Fruit fly (Drosophila melanogaster) whole organism, embryonic: Measurements from ENCODE around the gene CG42487.

Experiments used
- Asciz ChIP-seq: fragments of 200-800 bp; sonication (Bioruptor generic); optimal IDR thresholded peaks from 2 replicates; lab custom pipeline; 2017; ENCODE audit warnings: missing biosample characterization, mild to moderate bottlenecking, missing genetic modification characterization, missing genetic modification reagents
- BEAF-32 ChIP-seq: fragments of 200-800 bp; sonication (Bioruptor generic); optimal IDR thresholded peaks from 3 replicates; lab custom pipeline; 2017; ENCODE audit warnings: missing biosample characterization, missing genetic modification characterization, mild to moderate bottlenecking, moderate library complexity, missing genetic modification reagents
- CG10321 ChIP-seq: fragments of 200-800 bp; sonication (Bioruptor generic); IDR thresholded peaks from 2 replicates; pipeline ENCODE4 v1.3.6; 2022; ENCODE audit warnings: missing biosample characterization, missing genetic modification characterization
- CG11085 ChIP-seq: fragments of 200-800 bp; sonication (Bioruptor generic); IDR thresholded peaks from 2 replicates; pipeline ENCODE4 v1.3.6; 2022; ENCODE audit warnings: missing biosample characterization, missing genetic modification characterization
- CG11504 ChIP-seq: fragments of 200-800 bp; sonication (Bioruptor generic); optimal IDR thresholded peaks from 3 replicates; lab custom pipeline; 2019; ENCODE audit warnings: missing biosample characterization, mild to moderate bottlenecking, missing genetic modification characterization, moderate library complexity
- CG13775 ChIP-seq: fragments of 200-800 bp; sonication (Bioruptor generic); optimal IDR thresholded peaks from 3 replicates; lab custom pipeline; 2017; ENCODE audit warnings: missing biosample characterization, mild to moderate bottlenecking, missing genetic modification characterization
- CG18262 ChIP-seq: fragments of 200-800 bp; optimal IDR thresholded peaks from 3 replicates; lab custom pipeline; 2019; ENCODE audit warnings: missing biosample characterization, mild to moderate bottlenecking, missing genetic modification characterization, moderate library complexity
- CG2875 ChIP-seq: fragments of 200-800 bp; sonication (Bioruptor generic); optimal IDR thresholded peaks from 2 replicates; lab custom pipeline; 2017; ENCODE audit warnings: missing biosample characterization, mild to moderate bottlenecking, missing genetic modification characterization, missing genetic modification reagents
- CG3163 ChIP-seq: fragments of 200-800 bp; sonication (Bioruptor generic); optimal IDR thresholded peaks from 3 replicates; lab custom pipeline; 2016; ENCODE audit warnings: missing biosample characterization, missing genetic modification characterization
- CG33213 ChIP-seq: fragments of 200-800 bp; sonication (Bioruptor generic); optimal IDR thresholded peaks from 3 replicates; lab custom pipeline; 2016; ENCODE audit warnings: missing biosample characterization, missing genetic modification characterization
- CG43689 ChIP-seq: fragments of 200-800 bp; sonication (Bioruptor generic); IDR thresholded peaks from 2 replicates; pipeline ENCODE4 v1.3.6; 2022; ENCODE audit warnings: missing biosample characterization, missing genetic modification characterization
- CG6254 ChIP-seq: fragments of 200-800 bp; sonication (Bioruptor generic); optimal IDR thresholded peaks from 3 replicates; lab custom pipeline; 2017; ENCODE audit warnings: mild to moderate bottlenecking, missing biosample characterization, missing genetic modification reagents, missing genetic modification characterization
- CG6654 ChIP-seq: fragments of 200-800 bp; sonication (Bioruptor generic); optimal IDR thresholded peaks from 2 replicates; lab custom pipeline; 2017; ENCODE audit warnings: missing biosample characterization, mild to moderate bottlenecking, missing genetic modification characterization
- CG7357 ChIP-seq: fragments of 200-800 bp; sonication (Bioruptor generic); IDR thresholded peaks from 3 replicates; pipeline ENCODE4 v1.3.6; 2022; ENCODE audit warnings: missing biosample characterization, missing genetic modification characterization
- CG7963 ChIP-seq: fragments of 200-800 bp; sonication (Bioruptor generic); IDR thresholded peaks from 3 replicates; pipeline ENCODE4 v1.3.6; 2022; ENCODE audit warnings: missing biosample characterization, missing genetic modification characterization; ENCODE audit not compliant: partially characterized antibody
- CG8290 ChIP-seq, 3 experiments: fragments of 200-800 bp; sonication (Bioruptor generic); optimal IDR thresholded peaks; 2 replicates each; lab custom pipeline; 2016 to 2019; ENCODE audit warnings: missing biosample characterization in 3 of 3, missing genetic modification characterization in 3 of 3, mild to moderate bottlenecking in 2 of 3, moderate library complexity in 1 of 3
- CG8478 ChIP-seq: fragments of >200 bp; optimal IDR thresholded peaks from 2 replicates; lab custom pipeline; 2018
- Dek ChIP-seq: fragments of 200-800 bp; sonication (Bioruptor generic); optimal IDR thresholded peaks from 3 replicates; lab custom pipeline; 2019; ENCODE audit warnings: missing biosample characterization, mild to moderate bottlenecking, missing genetic modification characterization, moderate library complexity
- Dip3 ChIP-seq: fragments of 200-800 bp; sonication (Bioruptor generic); optimal IDR thresholded peaks from 3 replicates; lab custom pipeline; 2016; ENCODE audit warnings: missing biosample characterization, missing genetic modification characterization
- Hr3 ChIP-seq: fragments of 200-800 bp; sonication (Bioruptor generic); optimal IDR thresholded peaks from 3 replicates; lab custom pipeline; 2016; ENCODE audit warnings: missing biosample characterization, missing genetic modification characterization
- Hr39 ChIP-seq: fragments of >200 bp; optimal IDR thresholded peaks from 2 replicates; lab custom pipeline; 2017
- Kr ChIP-seq: fragments of 200-800 bp; sonication (Bioruptor generic); optimal IDR thresholded peaks from 2 replicates; lab custom pipeline; 2017; ENCODE audit warnings: missing biosample characterization, mild to moderate bottlenecking, missing genetic modification characterization
- Lpt ChIP-seq: fragments of >200 bp; optimal IDR thresholded peaks from 2 replicates; lab custom pipeline; 2018; ENCODE audit warnings: missing biosample characterization, missing genetic modification characterization
- Mrtf ChIP-seq: fragments of 200-800 bp; sonication (Bioruptor generic); IDR thresholded peaks from 3 replicates; pipeline ENCODE4 v1.3.6; 2022; ENCODE audit warnings: missing biosample characterization, missing genetic modification characterization
- Pdp1 ChIP-seq, 2 experiments: fragments of 200-800 bp; sonication (Bioruptor generic); optimal IDR thresholded peaks; 3 replicates each; lab custom pipeline; 2016; ENCODE audit warnings: missing biosample characterization in 2 of 2, missing genetic modification characterization in 2 of 2, mild to moderate bottlenecking in 1 of 2, moderate library complexity in 1 of 2
- Poxn ChIP-seq: fragments of 200-800 bp; sonication (Bioruptor generic); IDR thresholded peaks from 2 replicates; pipeline ENCODE4 v1.3.6; 2022; ENCODE audit warnings: missing biosample characterization, missing genetic modification characterization
- ab ChIP-seq: fragments of 200-800 bp; sonication (Bioruptor generic); optimal IDR thresholded peaks from 2 replicates; lab custom pipeline; 2016; ENCODE audit warnings: missing biosample characterization, missing genetic modification characterization
- bowl ChIP-seq: fragments of 200-800 bp; sonication (Bioruptor generic); IDR thresholded peaks from 2 replicates; pipeline ENCODE4 v1.3.6; 2022; ENCODE audit warnings: missing biosample characterization, missing genetic modification characterization
- caup ChIP-seq: fragments of 200-800 bp; sonication (Bioruptor generic); optimal IDR thresholded peaks from 3 replicates; lab custom pipeline; 2017; ENCODE audit warnings: missing biosample characterization, mild to moderate bottlenecking, missing genetic modification characterization, moderate library complexity; ENCODE audit not compliant: severe bottlenecking
- chn ChIP-seq: fragments of 200-800 bp; sonication (Bioruptor generic); optimal IDR thresholded peaks from 2 replicates; lab custom pipeline; 2016; ENCODE audit warnings: missing biosample characterization, missing genetic modification characterization
- crc ChIP-seq: fragments of 200-800 bp; sonication (Bioruptor generic); optimal IDR thresholded peaks from 2 replicates; lab custom pipeline; 2016; ENCODE audit warnings: missing biosample characterization, missing genetic modification characterization
- dati ChIP-seq: fragments of 200-800 bp; sonication (Bioruptor generic); IDR thresholded peaks from 2 replicates; pipeline ENCODE4 v1.3.6; 2022; ENCODE audit warnings: missing biosample characterization, missing genetic modification characterization
- dimm ChIP-seq: fragments of 200-800 bp; sonication (Bioruptor generic); IDR thresholded peaks from 2 replicates; pipeline ENCODE4 v1.3.6; 2022; ENCODE audit warnings: missing biosample characterization, missing genetic modification characterization
- en ChIP-seq: fragments of 200-800 bp; sonication (Bioruptor generic); optimal IDR thresholded peaks from 2 replicates; lab custom pipeline; 2016; ENCODE audit warnings: missing biosample characterization, missing genetic modification characterization
- gsb ChIP-seq: fragments of 200-800 bp; sonication (Bioruptor generic); IDR thresholded peaks from 2 replicates; pipeline ENCODE4 v1.3.6; 2022; ENCODE audit warnings: missing biosample characterization, missing genetic modification characterization
- ham ChIP-seq: fragments of 200-800 bp; sonication (Bioruptor generic); IDR thresholded peaks from 2 replicates; pipeline ENCODE4 v1.3.6; 2022; ENCODE audit warnings: missing biosample characterization, missing genetic modification characterization
- ind ChIP-seq: fragments of 200-800 bp; sonication (Bioruptor generic); optimal IDR thresholded peaks from 3 replicates; lab custom pipeline; 2016; ENCODE audit warnings: missing biosample characterization, missing genetic modification characterization
- insv ChIP-seq, 2 experiments: fragments of 200-800 bp; sonication (Bioruptor generic); optimal IDR thresholded peaks; 3 replicates each; lab custom pipeline; 2016 to 2018; ENCODE audit warnings: missing biosample characterization in 2 of 2, missing genetic modification characterization in 2 of 2
- lab ChIP-seq: fragments of 200-800 bp; sonication (Bioruptor generic); optimal IDR thresholded peaks from 3 replicates; lab custom pipeline; 2017; ENCODE audit warnings: missing biosample characterization, missing genetic modification characterization, mild to moderate bottlenecking, moderate library complexity, missing genetic modification reagents
- lola ChIP-seq, 3 experiments: fragments of >200 bp in 2 of 3; fragments of 200-800 bp in 1 of 3; sonication (Bioruptor generic) in 1 of 3; optimal IDR thresholded peaks; 2 replicates each; lab custom pipeline; 2017 to 2019; ENCODE audit warnings: missing biosample characterization in 3 of 3, missing genetic modification characterization in 3 of 3, mild to moderate bottlenecking in 1 of 3, moderate library complexity in 1 of 3
- mirr ChIP-seq: fragments of 200-800 bp; sonication (Bioruptor generic); optimal IDR thresholded peaks from 3 replicates; lab custom pipeline; 2018; ENCODE audit warnings: missing biosample characterization, mild to moderate bottlenecking, missing genetic modification characterization
- nerfin-1 ChIP-seq: fragments of 200-800 bp; sonication (Bioruptor generic); optimal IDR thresholded peaks from 3 replicates; lab custom pipeline; 2019; ENCODE audit warnings: missing biosample characterization, mild to moderate bottlenecking, missing genetic modification characterization, moderate library complexity
- pan ChIP-seq, 4 experiments: fragments of >200 bp in 3 of 4; fragments of 200-800 bp in 1 of 4; sonication (Bioruptor generic) in 1 of 4; optimal IDR thresholded peaks in 3 of 4; IDR thresholded peaks in 1 of 4; 2 replicates each; pipeline versions ENCODE4 v1.3.6 to Lab custom; 2017 to 2022; ENCODE audit warnings: missing biosample characterization in 2 of 4, missing genetic modification characterization in 2 of 4, mixed read lengths in 1 of 4
- pzg ChIP-seq: fragments of 200-800 bp; sonication (Bioruptor generic); optimal IDR thresholded peaks from 3 replicates; lab custom pipeline; 2018; ENCODE audit warnings: missing biosample characterization, mild to moderate bottlenecking, missing genetic modification characterization, moderate library complexity
- rib ChIP-seq: fragments of 200-800 bp; sonication (Bioruptor generic); IDR thresholded peaks from 2 replicates; pipeline ENCODE4 v1.3.6; 2022; ENCODE audit warnings: missing biosample characterization, missing genetic modification characterization
- sc ChIP-seq, 3 experiments: fragments of >200 bp in 2 of 3; fragments of 200-800 bp in 1 of 3; sonication (Bioruptor generic) in 1 of 3; optimal IDR thresholded peaks; 2 replicates in 2 of 3; 3 replicates in 1 of 3; lab custom pipeline; 2017; ENCODE audit warnings: mild to moderate bottlenecking in 1 of 3, missing biosample characterization in 1 of 3, missing genetic modification characterization in 1 of 3, missing genetic modification reagents in 1 of 3
- sd ChIP-seq: fragments of 200-800 bp; sonication (Bioruptor generic); optimal IDR thresholded peaks from 3 replicates; lab custom pipeline; 2018; ENCODE audit warnings: missing biosample characterization, mild to moderate bottlenecking, missing genetic modification characterization, moderate library complexity
- sr ChIP-seq: fragments of 200-800 bp; sonication (Bioruptor generic); IDR thresholded peaks from 3 replicates; pipeline ENCODE4 v1.3.6; 2022; ENCODE audit warnings: missing biosample characterization, missing genetic modification characterization
- ssp ChIP-seq: fragments of 200-800 bp; sonication (Bioruptor generic); IDR thresholded peaks from 2 replicates; pipeline ENCODE4 v1.3.6; 2022; ENCODE audit warnings: missing biosample characterization, missing genetic modification characterization
- stc ChIP-seq: fragments of 200-800 bp; sonication (Bioruptor generic); IDR thresholded peaks from 2 replicates; pipeline ENCODE4 v1.3.6; 2022; ENCODE audit warnings: missing biosample characterization, missing genetic modification characterization
- vfl ChIP-seq: fragments of 200-800 bp; sonication (Bioruptor generic); optimal IDR thresholded peaks from 2 replicates; lab custom pipeline; 2016; ENCODE audit warnings: missing biosample characterization, missing genetic modification characterization

CG42487 gene

DNA sequence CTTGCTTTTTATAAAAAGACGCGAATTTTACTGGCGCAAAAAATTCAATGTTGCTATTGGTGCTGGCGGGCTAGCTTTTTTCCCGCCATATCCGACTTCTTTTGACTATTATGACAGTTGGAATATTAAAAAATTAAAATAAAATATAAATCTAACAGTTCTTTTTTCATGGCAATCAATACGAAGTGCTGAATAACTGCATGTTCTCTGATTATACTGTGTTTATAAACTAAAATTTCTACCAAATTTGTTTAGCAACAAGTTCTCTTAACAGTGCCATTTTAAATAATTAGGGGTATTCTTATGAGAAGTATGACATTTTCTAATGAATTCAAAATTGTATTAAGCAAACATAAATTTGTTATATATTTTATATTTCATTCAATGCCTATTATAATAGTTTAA lies 39.7 kb downstream of the CG42487 start, which contains the start of gene Boh1 (continued):
- TF ChIP-seq CG33213 (peak; percentile 22), ind (GFP tag; lab: Kevin White, UChicago) (no peak), Poxn (GFP tag; lab: Robert Waterston, UW) (no peak), chn (GFP tag; lab: Kevin White, UChicago) (no peak), CG3163 (GFP tag; lab: Kevin White, UChicago) (no peak), Kr (no peak), CG10321 (GFP tag; lab: Robert Waterston, UW) (no peak), CG7357 (GFP tag; lab: Robert Waterston, UW) (no peak), CG6254 (no peak), CG11504 (peak; percentile 90), CG11085 (GFP tag; lab: Robert Waterston, UW) (no peak), sc (optimal IDR thresholded peaks at IDR 0.05; lab: Kevin White, UChicago) (no peak), sc (GFP tag; optimal IDR thresholded peaks at IDR 0.05; lab: Kevin White, UChicago) (no peak), ham (GFP tag; lab: Robert Waterston, UW) (no peak), stc (no peak), lab (GFP tag; lab: Kevin White, UChicago) (no peak), CG7963 (GFP tag; lab: Robert Waterston, UW) (no peak), CG8478 (lab: Kevin White, UChicago) (no peak), CG13775 (GFP tag; lab: Kevin White, UChicago) (peak; percentile 26), sr (no peak), en (GFP tag; lab: Kevin White, UChicago) (no peak), pan (optimal IDR thresholded peaks at IDR 0.05; lab: Kevin White, UChicago) (no peak), pan (GFP tag; optimal IDR thresholded peaks at IDR 0.05 in 1 of 2, IDR thresholded peaks at IDR 0.05 in 1 of 2) (no peak), bowl (GFP tag; lab: Robert Waterston, UW) (no peak), caup (peak; percentile 15), Dek (tag; lab: Kevin White, UChicago) (peak; percentile 28), mirr (GFP tag; lab: Kevin White, UChicago) (no peak), CG6654 (GFP tag; lab: Kevin White, UChicago) (no peak), Lpt (GFP tag; lab: Kevin White, UChicago) (no peak), gsb (GFP tag; lab: Robert Waterston, UW) (no peak), Dip3 (GFP tag; lab: Kevin White, UChicago) (no peak), BEAF-32 (GFP tag; lab: Kevin White, UChicago) (peak; percentile 8), pzg (peak; percentile 15), lola (GFP tag; optimal IDR thresholded peaks at IDR 0.05; lab: Kevin White, UChicago) (peak in 1 of 3 experiments; percentile 23), dimm (no peak), dati (GFP tag; lab: Robert Waterston, UW) (no peak), Pdp1 (GFP tag; optimal IDR thresholded peaks at IDR 0.05; lab: Kevin White, UChicago) (peak in 1 of 2 experiments; percentile 7), crc (no peak), Hr3 (peak; percentile 12), Asciz (no peak), CG43689 (GFP tag; lab: Robert Waterston, UW) (no peak), sd (no peak), CG2875 (GFP tag; lab: Kevin White, UChicago) (no peak), vfl (GFP tag; lab: Kevin White, UChicago) (no peak), ab (GFP tag; lab: Kevin White, UChicago) (no peak), Hr39 (lab: Kevin White, UChicago) (no peak), Mrtf (GFP tag; lab: Robert Waterston, UW) (no peak), rib (GFP tag; lab: Robert Waterston, UW) (no peak), ssp (no peak), insv (GFP tag; optimal IDR thresholded peaks at IDR 0.05; lab: Kevin White, UChicago) (no peak), CG8290 (GFP tag; optimal IDR thresholded peaks at IDR 0.05; lab: Kevin White, UChicago) (no peak), CG8290 (tag; optimal IDR thresholded peaks at IDR 0.05; lab: Kevin White, UChicago) (no peak), nerfin-1 (peak; percentile 24), CG18262 (tag; lab: Kevin White, UChicago) (peak; percentile 47)
